Worm (Caenorhabditis elegans) whole organism, early embryonic: Measurements from ENCODE around the gene srg-36.

Experiments used
- B0310.2 ChIP-seq: sonication (generic microtip); optimal IDR thresholded peaks from 2 replicates; lab custom pipeline; 2016; ENCODE audit warnings: mild to moderate bottlenecking, missing genetic modification characterization, missing compliant biosample characterization
- F13C5.2 ChIP-seq: sonication (generic microtip); optimal IDR thresholded peaks from 2 replicates; lab custom pipeline; 2017; ENCODE audit warnings: mild to moderate bottlenecking, missing genetic modification characterization, inconsistent platforms, missing compliant biosample characterization
- aly-1 ChIP-seq: sonication (generic microtip); optimal IDR thresholded peaks from 2 replicates; lab custom pipeline; 2016; ENCODE audit warnings: missing genetic modification characterization, missing compliant biosample characterization
- ama-1 ChIP-seq: fragments of 150-350 bp; optimal IDR thresholded peaks from 2 replicates; lab custom pipeline; 2014
- ceh-13 ChIP-seq: fragments of 200-800 bp; sonication (Bioruptor generic); optimal IDR thresholded peaks from 2 replicates; lab custom pipeline; 2018; ENCODE audit warnings: mild to moderate bottlenecking, missing genetic modification characterization, missing compliant biosample characterization
- ceh-36 ChIP-seq: sonication (generic microtip); optimal IDR thresholded peaks from 2 replicates; lab custom pipeline; 2016; ENCODE audit warnings: missing genetic modification characterization, inconsistent platforms, missing compliant biosample characterization
- ets-7 ChIP-seq: sonication (generic microtip); optimal IDR thresholded peaks from 2 replicates; lab custom pipeline; 2016; ENCODE audit warnings: missing genotype, missing genetic modification characterization, missing compliant biosample characterization
- flt-1 ChIP-seq: fragments of 200-800 bp; sonication (Bioruptor generic); IDR thresholded peaks from 2 replicates; pipeline ENCODE4 v1.3.6; 2022; ENCODE audit warnings: missing genetic modification characterization, missing compliant biosample characterization
- hmbx-1 ChIP-seq: sonication (generic microtip); optimal IDR thresholded peaks from 2 replicates; lab custom pipeline; 2016; ENCODE audit warnings: mild to moderate bottlenecking, missing genetic modification characterization, missing compliant biosample characterization
- hmg-4 ChIP-seq: fragments of 200-800 bp; sonication (Bioruptor generic); optimal IDR thresholded peaks from 2 replicates; lab custom pipeline; 2018; ENCODE audit warnings: mild to moderate bottlenecking, missing genetic modification characterization, missing compliant biosample characterization
- hnd-1 ChIP-seq: sonication (generic microtip); optimal IDR thresholded peaks from 2 replicates; lab custom pipeline; 2016; ENCODE audit warnings: missing genetic modification characterization, missing compliant biosample characterization
- pes-1 ChIP-seq: fragments of 200-800 bp; sonication (Bioruptor generic); IDR thresholded peaks from 2 replicates; pipeline ENCODE4 v1.3.6; 2022; ENCODE audit warnings: missing genetic modification reagents, missing genetic modification characterization, missing compliant biosample characterization
- scrt-1 ChIP-seq: fragments of 200-800 bp; sonication (Bioruptor generic); IDR thresholded peaks from 2 replicates; pipeline ENCODE4 v1.3.6; 2022; ENCODE audit warnings: missing genetic modification characterization, missing compliant biosample characterization
- sea-1 ChIP-seq: fragments of 200-800 bp; sonication (Bioruptor generic); conservative IDR thresholded peaks from 2 replicates; pipeline ENCODE4 v1.3.6; 2022; ENCODE audit warnings: missing genetic modification characterization, missing compliant biosample characterization
- tbx-11 ChIP-seq: fragments of 200-800 bp; sonication (Bioruptor generic); IDR thresholded peaks from 2 replicates; pipeline ENCODE4 v1.3.6; 2022; ENCODE audit warnings: missing genetic modification characterization, missing compliant biosample characterization
- tbx-37 ChIP-seq: fragments of 200-800 bp; sonication (Bioruptor generic); conservative IDR thresholded peaks from 2 replicates; pipeline ENCODE4 v1.3.6; 2022; ENCODE audit warnings: missing genetic modification reagents, missing genetic modification characterization, missing compliant biosample characterization
- tra-4 ChIP-seq: sonication (generic microtip); optimal IDR thresholded peaks from 2 replicates; lab custom pipeline; 2017; ENCODE audit warnings: missing genetic modification characterization, missing compliant biosample characterization

Gene srg-36

ce11 chrX:14255973-14256372, 21.7 kb upstream of the srg-36 start, which contains the start of gene E02H4.7:
TSS of gene E02H4.7 (plus strand) at chrX:14256273.
- TF ChIP-seq ceh-36 (tag; lab: Kevin White, UChicago), result no peak
- TF ChIP-seq tbx-11, result no peak
- no peak for TF ChIP-seq tbx-37 (GFP tag; lab: Robert Waterston, UW)
- TF ChIP-seq aly-1 (tag; lab: Kevin White, UChicago), result no peak
- no peak for TF ChIP-seq hmg-4
- TF ChIP-seq scrt-1 (GFP tag; lab: Robert Waterston, UW), result no peak
- no peak for TF ChIP-seq ets-7 (tag; lab: Kevin White, UChicago)
- TF ChIP-seq hnd-1, result no peak
- no peak for TF ChIP-seq ceh-13 (GFP tag; lab: Kevin White, UChicago)
- TF ChIP-seq pes-1 (GFP tag; lab: Robert Waterston, UW), result no peak
- TF ChIP-seq flt-1 (GFP tag; lab: Robert Waterston, UW), result no peak

ce11 chrX:14255031-14255430, 20.8 kb upstream of the srg-36 start, which contains the start of gene E02H4.5:
TSS of gene E02H4.5 (minus strand) at chrX:14255131.
- TF ChIP-seq tbx-37 (GFP tag; lab: Robert Waterston, UW) (no peak), ama-1 (lab: Kevin White, UChicago) (no peak), sea-1 (no peak), hmg-4 (no peak), flt-1 (GFP tag; lab: Robert Waterston, UW) (no peak), pes-1 (GFP tag; lab: Robert Waterston, UW) (no peak), F13C5.2 (tag; lab: Kevin White, UChicago) (no peak), ets-7 (tag; lab: Kevin White, UChicago) (no peak), ceh-13 (GFP tag; lab: Kevin White, UChicago) (no peak)

ce11 chrX:14252042-14252441, 17.8 kb upstream of the srg-36 start, which contains the start of gene E02H4.6:
TSS of gene E02H4.6 (minus strand) at chrX:14252142.
- TF ChIP-seq ceh-13 (GFP tag; lab: Kevin White, UChicago) (no peak), pes-1 (GFP tag; lab: Robert Waterston, UW) (no peak), scrt-1 (GFP tag; lab: Robert Waterston, UW) (no peak), ets-7 (tag; lab: Kevin White, UChicago) (no peak), aly-1 (tag; lab: Kevin White, UChicago) (no peak), tbx-37 (GFP tag; lab: Robert Waterston, UW) (no peak)

- TF ChIP-seq B0310.2 (tag; lab: Kevin White, UChicago), result no peak
- TF ChIP-seq pes-1 (GFP tag; lab: Robert Waterston, UW), result no peak
- no peak for TF ChIP-seq hmg-4
These were observed 13.3 kb upstream of the srg-36 start, which contains the start of gene K04C1.5 for ce11 chrX:14247436-14248103. TSS of gene K04C1.5 (plus strand) at chrX:14248053.

DNA sequence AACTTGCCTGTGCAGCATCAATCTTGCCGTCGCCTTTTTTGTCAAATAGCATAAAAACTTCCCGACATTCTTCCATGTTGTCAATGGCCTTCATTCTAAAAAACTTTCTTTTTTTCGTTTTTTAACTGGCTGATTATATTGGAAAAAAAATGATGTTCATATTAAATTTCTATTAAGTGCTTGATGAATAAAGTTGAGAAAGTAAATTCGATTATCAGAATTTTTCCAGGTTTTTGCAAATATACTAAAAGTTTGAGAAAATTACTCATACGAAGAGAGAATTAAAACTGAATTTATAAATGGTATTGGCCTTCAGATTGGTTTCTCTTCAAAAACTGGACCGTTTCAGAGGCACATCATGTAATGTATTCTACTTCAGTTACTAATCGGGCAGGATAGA, 12.3 kb upstream of the srg-36 start, which contains the start of gene mlc-6:
Gene mlc-6, minus strand, starts transcription at position 101 of the 400 bp plus-strand sequence.
- TF ChIP-seq ceh-36 (tag; lab: Kevin White, UChicago) (no peak), tbx-11 (no peak), B0310.2 (tag; lab: Kevin White, UChicago) (no peak), flt-1 (GFP tag; lab: Robert Waterston, UW) (no peak), sea-1 (no peak), ama-1 (lab: Kevin White, UChicago) (no peak), hnd-1 (no peak), scrt-1 (GFP tag; lab: Robert Waterston, UW) (no peak), aly-1 (tag; lab: Kevin White, UChicago) (no peak)

DNA sequence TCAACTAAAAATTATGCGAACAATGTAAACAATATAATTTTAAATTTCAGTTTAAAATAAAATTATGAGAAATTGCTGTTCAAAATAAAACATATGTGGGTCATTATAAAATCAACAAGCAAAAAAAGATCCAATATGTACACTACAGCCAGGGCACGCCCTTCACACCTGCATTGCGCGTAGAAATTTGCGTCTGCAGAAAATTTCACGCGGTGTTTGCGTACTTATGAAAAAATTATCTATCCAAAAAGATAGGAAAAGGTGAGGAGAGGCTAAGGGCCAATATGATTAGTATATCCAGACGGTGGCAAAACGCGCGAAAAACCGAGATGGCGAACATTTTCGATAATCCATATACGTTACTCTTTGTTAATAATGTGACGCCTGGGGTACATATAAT, 10.2 kb upstream of the srg-36 start:
- TF ChIP-seq ceh-13 (GFP tag; lab: Kevin White, UChicago) (no peak), B0310.2 (tag; lab: Kevin White, UChicago) (no peak), F13C5.2 (tag; lab: Kevin White, UChicago) (no peak), sea-1 (no peak), tbx-11 (no peak), ama-1 (lab: Kevin White, UChicago) (no peak), tbx-37 (GFP tag; lab: Robert Waterston, UW) (no peak), aly-1 (tag; lab: Kevin White, UChicago) (no peak), tra-4 (tag; lab: Kevin White, UChicago) (no peak), ceh-36 (tag; lab: Kevin White, UChicago) (no peak), flt-1 (GFP tag; lab: Robert Waterston, UW) (no peak), hmg-4 (no peak), scrt-1 (GFP tag; lab: Robert Waterston, UW) (no peak), hnd-1 (no peak)

DNA sequence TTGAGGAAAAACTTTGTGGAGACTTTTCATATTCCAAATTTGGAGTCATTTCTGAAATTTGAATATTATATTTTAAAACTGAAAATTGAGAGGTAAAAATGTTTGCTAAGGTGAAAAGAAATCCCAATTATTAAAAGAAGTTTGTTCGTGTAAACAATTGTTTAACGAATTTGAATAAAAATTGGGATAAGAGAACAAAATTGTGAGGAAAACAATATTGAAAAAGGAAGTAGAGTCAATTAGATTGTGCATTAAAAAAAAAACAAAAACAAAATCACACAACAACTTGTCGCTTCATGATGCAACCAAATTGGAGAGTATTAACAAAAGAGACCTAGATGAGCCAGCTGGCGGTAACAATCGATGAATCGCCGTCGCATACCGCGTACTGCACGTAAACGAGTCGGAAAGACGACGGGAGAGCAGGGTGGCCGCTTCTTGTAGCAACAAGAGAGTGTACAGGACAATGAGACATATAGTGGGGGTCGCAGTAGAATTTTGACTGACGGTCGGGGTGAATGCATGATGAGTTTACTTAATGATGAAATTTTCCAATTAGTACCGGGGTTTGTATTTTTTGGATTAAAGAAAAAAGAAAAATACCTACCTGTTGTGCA, 9.2 kb upstream of the srg-36 start, which contains the start of gene K04C1.3:
Gene K04C1.3, minus strand, starts transcription at position 51 of the 617 bp plus-strand sequence.
- TF ChIP-seq B0310.2 (tag; lab: Kevin White, UChicago), result no peak
- TF ChIP-seq aly-1 (tag; lab: Kevin White, UChicago), result no peak
- no peak for TF ChIP-seq hmg-4

DNA sequence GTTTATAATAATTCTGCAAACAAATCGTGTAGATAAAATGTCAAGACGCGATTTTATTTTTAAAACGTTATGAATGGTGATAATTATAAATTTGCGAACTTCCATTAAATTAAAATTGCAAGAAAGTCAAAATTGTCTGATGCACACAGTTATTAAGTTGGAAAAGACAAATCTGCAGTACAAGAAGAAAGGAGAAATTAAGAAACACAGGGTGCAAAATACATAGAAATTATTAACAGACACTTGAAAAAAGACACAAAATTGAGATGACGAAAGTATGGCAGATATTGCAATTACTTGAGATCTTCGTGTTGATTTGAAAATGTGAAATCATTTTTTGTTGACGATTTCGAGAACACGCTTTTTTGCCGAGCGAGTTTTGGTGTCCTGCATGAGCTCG, 7.3 kb upstream of the srg-36 start:
- no peak for TF ChIP-seq tra-4 (tag; lab: Kevin White, UChicago)
- TF ChIP-seq ets-7 (tag; lab: Kevin White, UChicago), result no peak
- no peak for TF ChIP-seq F13C5.2 (tag; lab: Kevin White, UChicago)
- no peak for TF ChIP-seq hmbx-1 (tag; lab: Kevin White, UChicago)
- no peak for TF ChIP-seq flt-1 (GFP tag; lab: Robert Waterston, UW)
- TF ChIP-seq B0310.2 (tag; lab: Kevin White, UChicago), result no peak
- no peak for TF ChIP-seq ama-1 (lab: Kevin White, UChicago)
- no peak for TF ChIP-seq sea-1
- TF ChIP-seq hnd-1, result no peak
- TF ChIP-seq hmg-4, result no peak
- no peak for TF ChIP-seq tbx-37 (GFP tag; lab: Robert Waterston, UW)
